Fruit fly (Drosophila melanogaster): ENCODE data around the gene Gas41.

Gas41 gene

dm6 chr2L:6918517-6919202, 31.3 kb downstream of the Gas41 start, which contains the start of gene nop5:
nop5 (minus strand) TSS chr2L:6918743.
- TF ChIP-seq CG14711 (tag; optimal IDR thresholded peaks at IDR 0.05), result peak; percentile 46
- no peak for TF ChIP-seq cnc (optimal IDR thresholded peaks at IDR 0.05)
- TF ChIP-seq pad (GFP tag; optimal IDR thresholded peaks at IDR 0.05), result peak; percentile 78
- TF ChIP-seq Crg-1 (GFP tag; optimal IDR thresholded peaks at IDR 0.05), result peak; percentile 58
- no peak for TF ChIP-seq ovo (GFP tag; optimal IDR thresholded peaks at IDR 0.05)
- TF ChIP-seq bab1 (GFP tag; optimal IDR thresholded peaks at IDR 0.05), result peak; percentile 13
- TF ChIP-seq Clk (GFP tag; optimal IDR thresholded peaks at IDR 0.05), result peak; percentile 6
- TF ChIP-seq kay (GFP tag; ENCODE audit: borderline replicate concordance), result no peak
- peak; percentile 54 for TF ChIP-seq CG33017 (tag; optimal IDR thresholded peaks at IDR 0.05)
- TF ChIP-seq CG7101 (tag; optimal IDR thresholded peaks at IDR 0.05), result peak; percentile 66
- TF ChIP-seq Mnt (GFP tag; optimal IDR thresholded peaks at IDR 0.05), result peak; percentile 99
- TF ChIP-seq Hr96 (GFP tag; optimal IDR thresholded peaks at IDR 0.05), result no peak
- TF ChIP-seq CG1620 (GFP tag; optimal IDR thresholded peaks at IDR 0.05), result no peak
- no peak for TF ChIP-seq CG5204 (GFP tag; optimal IDR thresholded peaks at IDR 0.05)
- TF ChIP-seq CG11617 (GFP tag; optimal IDR thresholded peaks at IDR 0.05), result peak; percentile 84
- TF ChIP-seq CG12768 (GFP tag; optimal IDR thresholded peaks at IDR 0.05), result peak; percentile 77
- TF ChIP-seq cic (GFP tag; optimal IDR thresholded peaks at IDR 0.05), result peak; percentile 56
- no peak for TF ChIP-seq toe (GFP tag; optimal IDR thresholded peaks at IDR 0.05)
- peak; percentile 79 for TF ChIP-seq CG7045 (GFP tag; optimal IDR thresholded peaks at IDR 0.05)
- peak; percentile 56 for TF ChIP-seq tj (GFP tag; optimal IDR thresholded peaks at IDR 0.05)

- TF ChIP-seq CG11617 (GFP tag; optimal IDR thresholded peaks at IDR 0.05), result no peak
- no peak for TF ChIP-seq toe (GFP tag; optimal IDR thresholded peaks at IDR 0.05)
- no peak for TF ChIP-seq CG12768 (GFP tag; optimal IDR thresholded peaks at IDR 0.05)
- TF ChIP-seq cnc (optimal IDR thresholded peaks at IDR 0.05), result no peak
- no peak for TF ChIP-seq Hr96 (GFP tag; optimal IDR thresholded peaks at IDR 0.05)
- TF ChIP-seq ovo (GFP tag; optimal IDR thresholded peaks at IDR 0.05), result no peak
- TF ChIP-seq CG1620 (GFP tag; optimal IDR thresholded peaks at IDR 0.05), result no peak
- TF ChIP-seq Mnt (GFP tag; optimal IDR thresholded peaks at IDR 0.05), result no peak
- no peak for TF ChIP-seq kay (GFP tag; ENCODE audit: borderline replicate concordance)
- TF ChIP-seq Clk (GFP tag; optimal IDR thresholded peaks at IDR 0.05), result no peak
- no peak for TF ChIP-seq pad (GFP tag; optimal IDR thresholded peaks at IDR 0.05)
- TF ChIP-seq CG7101 (tag; optimal IDR thresholded peaks at IDR 0.05), result no peak
- TF ChIP-seq bab1 (GFP tag; optimal IDR thresholded peaks at IDR 0.05), result no peak
- TF ChIP-seq cic (GFP tag; optimal IDR thresholded peaks at IDR 0.05), result no peak
- TF ChIP-seq CG5204 (GFP tag; optimal IDR thresholded peaks at IDR 0.05), result no peak
Measured at dm6 chr2L:6916345-6916744, 33.7 kb downstream of the Gas41 start, which contains the start of gene CG32829. CG32829 (minus strand) TSS chr2L:6916445.

- TF ChIP-seq tj (GFP tag; optimal IDR thresholded peaks at IDR 0.05) (no peak), cic (GFP tag; optimal IDR thresholded peaks at IDR 0.05) (no peak), CG7101 (tag; optimal IDR thresholded peaks at IDR 0.05) (peak; percentile 0), Mnt (GFP tag; optimal IDR thresholded peaks at IDR 0.05) (peak; percentile 39), CG5204 (GFP tag; optimal IDR thresholded peaks at IDR 0.05) (no peak), CG14711 (tag; optimal IDR thresholded peaks at IDR 0.05) (peak; percentile 3), bab1 (GFP tag; optimal IDR thresholded peaks at IDR 0.05) (peak; percentile 60)
Measured at dm6 chr2L:6913964-6914363, 36.0 kb downstream of the Gas41 start, which contains the start of gene Wee1. Wee1 (minus strand) TSS chr2L:6914138.

dm6 chr2L:6907761-6908160, 42.2 kb downstream of the Gas41 start, which contains the start of the genes Polr1F and Rat1:
Polr1F (minus strand) TSS chr2L:6907844.
Rat1 (plus strand) TSS chr2L:6908083.
- TF ChIP-seq CG1620 (GFP tag; optimal IDR thresholded peaks at IDR 0.05) (peak; percentile 25), CG11617 (GFP tag; optimal IDR thresholded peaks at IDR 0.05) (peak; percentile 16), ovo (GFP tag; optimal IDR thresholded peaks at IDR 0.05) (no peak), CG14711 (tag; optimal IDR thresholded peaks at IDR 0.05) (peak; percentile 17), CG5204 (GFP tag; optimal IDR thresholded peaks at IDR 0.05) (no peak), Mnt (GFP tag; optimal IDR thresholded peaks at IDR 0.05) (peak; percentile 77), bab1 (GFP tag; optimal IDR thresholded peaks at IDR 0.05) (peak; percentile 27)
